Fruit fly (Drosophila melanogaster) whole organism, embryonic: Measurements from ENCODE around the gene AlkB.

Source experiments
- Abd-B ChIP-seq: fragments of 200-800 bp; sonication (Bioruptor generic); optimal IDR thresholded peaks from 2 replicates; lab custom pipeline; 2018; ENCODE audit warnings: missing biosample characterization, mild to moderate bottlenecking, missing genetic modification characterization, moderate library complexity
- Atf3 ChIP-seq: fragments of 200-800 bp; sonication (Bioruptor generic); optimal IDR thresholded peaks from 3 replicates; lab custom pipeline; 2016; ENCODE audit warnings: missing biosample characterization, missing genetic modification characterization
- Awh ChIP-seq: fragments of 200-800 bp; sonication (Bioruptor generic); IDR thresholded peaks from 2 replicates; pipeline ENCODE4, ENCODE4 v1.3.6; 2022; ENCODE audit warnings: missing biosample characterization, missing genetic modification characterization
- CG11560 ChIP-seq: fragments of 200-800 bp; sonication (Bioruptor generic); IDR thresholded peaks from 3 replicates; pipeline ENCODE4 v1.3.6; 2022; ENCODE audit warnings: missing biosample characterization, missing genetic modification characterization
- CG13424 ChIP-seq: fragments of 200-800 bp; sonication (Bioruptor generic); optimal IDR thresholded peaks from 2 replicates; lab custom pipeline; 2019; ENCODE audit warnings: missing biosample characterization, mild to moderate bottlenecking, missing genetic modification characterization, moderate library complexity
- CG16863 ChIP-seq: fragments of 200-800 bp; sonication (Bioruptor generic); optimal IDR thresholded peaks from 3 replicates; lab custom pipeline; 2016; ENCODE audit warnings: missing biosample characterization, missing genetic modification characterization
- CG1792 ChIP-seq: fragments of 200-800 bp; sonication (Bioruptor generic); optimal IDR thresholded peaks from 2 replicates; lab custom pipeline; 2016; ENCODE audit warnings: missing biosample characterization, missing genetic modification characterization
- CG3407 ChIP-seq: fragments of 200-800 bp; sonication (Bioruptor generic); optimal IDR thresholded peaks from 2 replicates; lab custom pipeline; 2018; ENCODE audit warnings: missing biosample characterization, mild to moderate bottlenecking, missing genetic modification characterization
- CG34224 ChIP-seq: fragments of 200-800 bp; sonication (Bioruptor generic); IDR thresholded peaks from 3 replicates; pipeline ENCODE4 v1.3.6; 2022; ENCODE audit warnings: missing biosample characterization, missing genetic modification characterization; ENCODE audit not compliant: partially characterized antibody
- CG4424 ChIP-seq: fragments of 200-800 bp; sonication (Bioruptor generic); optimal IDR thresholded peaks from 3 replicates; lab custom pipeline; 2016; ENCODE audit warnings: missing biosample characterization, missing genetic modification characterization
- CG6791 ChIP-seq: fragments of 200-800 bp; sonication (Bioruptor generic); IDR thresholded peaks from 3 replicates; pipeline ENCODE4 v1.3.6; 2022; ENCODE audit warnings: missing biosample characterization, missing genetic modification characterization; ENCODE audit not compliant: partially characterized antibody
- CG7786 ChIP-seq: fragments of 200-800 bp; sonication (Bioruptor generic); optimal IDR thresholded peaks from 2 replicates; lab custom pipeline; 2016; ENCODE audit warnings: missing biosample characterization, missing genetic modification characterization
- CG7963 ChIP-seq: fragments of 200-800 bp; sonication (Bioruptor generic); IDR thresholded peaks from 3 replicates; pipeline ENCODE4 v1.3.6; 2022; ENCODE audit warnings: missing biosample characterization, missing genetic modification characterization; ENCODE audit not compliant: partially characterized antibody
- CG8924 ChIP-seq: fragments of 200-800 bp; optimal IDR thresholded peaks from 3 replicates; lab custom pipeline; 2019; ENCODE audit warnings: missing biosample characterization, mild to moderate bottlenecking, missing genetic modification characterization, moderate library complexity
- CG8944 ChIP-seq: fragments of 200-800 bp; sonication (Bioruptor generic); optimal IDR thresholded peaks from 3 replicates; lab custom pipeline; 2016; ENCODE audit warnings: missing biosample characterization, missing genetic modification characterization
- CkIIα-i1 ChIP-seq: fragments of 200-800 bp; sonication (Bioruptor generic); IDR thresholded peaks from 2 replicates; pipeline ENCODE4 v1.3.6; 2022; ENCODE audit warnings: missing biosample characterization, missing genetic modification characterization
- D ChIP-seq, 2 experiments: fragments of 200-800 bp in 1 of 2; fragments of >200 bp in 1 of 2; sonication (Bioruptor generic) in 1 of 2; optimal IDR thresholded peaks; 2 replicates in 1 of 2; 3 replicates in 1 of 2; lab custom pipeline; 2017; ENCODE audit warnings: mild to moderate bottlenecking in 1 of 2, missing biosample characterization in 1 of 2, missing genetic modification characterization in 1 of 2, missing genetic modification reagents in 1 of 2
- D19B ChIP-seq: fragments of 200-800 bp; sonication (Bioruptor generic); optimal IDR thresholded peaks from 2 replicates; lab custom pipeline; 2017; ENCODE audit warnings: missing biosample characterization, mild to moderate bottlenecking, missing genetic modification characterization
- Dll ChIP-seq: fragments of 200-800 bp; sonication (Bioruptor generic); IDR thresholded peaks from 4 replicates; pipeline ENCODE4 v1.3.6; 2022; ENCODE audit warnings: missing biosample characterization, missing genetic modification characterization; ENCODE audit not compliant: partially characterized antibody
- Dp ChIP-seq: fragments of 200-800 bp; sonication (Bioruptor generic); optimal IDR thresholded peaks from 2 replicates; lab custom pipeline; 2018; ENCODE audit warnings: missing biosample characterization, mild to moderate bottlenecking, missing genetic modification characterization, moderate library complexity
- Dref ChIP-seq: fragments of 200-800 bp; sonication (Bioruptor generic); IDR thresholded peaks from 2 replicates; pipeline ENCODE4 v1.3.6; 2022; ENCODE audit warnings: missing biosample characterization, missing genetic modification characterization
- E2f2 ChIP-seq: fragments of 200-800 bp; sonication (Bioruptor generic); IDR thresholded peaks from 2 replicates; pipeline ENCODE4 v1.3.6; 2022; ENCODE audit warnings: missing biosample characterization, missing genetic modification characterization
- Elba2 ChIP-seq: fragments of 200-800 bp; sonication (Bioruptor generic); optimal IDR thresholded peaks from 3 replicates; lab custom pipeline; 2016; ENCODE audit warnings: missing biosample characterization, missing genetic modification characterization
- HLH4C ChIP-seq: fragments of 200-800 bp; sonication (Bioruptor generic); IDR thresholded peaks from 3 replicates; pipeline ENCODE4 v1.3.6; 2022; ENCODE audit warnings: missing biosample characterization, missing genetic modification characterization; ENCODE audit not compliant: partially characterized antibody
- HmgD ChIP-seq: fragments of 200-800 bp; sonication (Bioruptor generic); optimal IDR thresholded peaks from 3 replicates; lab custom pipeline; 2016; ENCODE audit warnings: missing biosample characterization, missing genetic modification characterization
- Jarid2 ChIP-seq: fragments of 200-800 bp; sonication (Bioruptor generic); optimal IDR thresholded peaks from 3 replicates; lab custom pipeline; 2017; ENCODE audit warnings: mild to moderate bottlenecking, missing biosample characterization, missing genetic modification reagents, missing genetic modification characterization
- Lhr ChIP-seq: fragments of 200-800 bp; sonication (Bioruptor generic); optimal IDR thresholded peaks from 3 replicates; lab custom pipeline; 2017; ENCODE audit warnings: mild to moderate bottlenecking, missing biosample characterization, missing genetic modification reagents, missing genetic modification characterization
- Meics ChIP-seq: fragments of 200-800 bp; sonication (Bioruptor generic); optimal IDR thresholded peaks from 2 replicates; lab custom pipeline; 2017; ENCODE audit warnings: missing biosample characterization, mild to moderate bottlenecking, missing genetic modification characterization
- NC2α ChIP-seq: fragments of 200-800 bp; sonication (Bioruptor generic); optimal IDR thresholded peaks from 2 replicates; lab custom pipeline; 2016; ENCODE audit warnings: missing biosample characterization, missing genetic modification characterization
- Neu2 ChIP-seq: fragments of 200-800 bp; sonication (Bioruptor generic); optimal IDR thresholded peaks from 3 replicates; lab custom pipeline; 2016; ENCODE audit warnings: missing biosample characterization, missing genetic modification characterization, borderline replicate concordance
- PHDP ChIP-seq: fragments of 200-800 bp; sonication (Bioruptor generic); optimal IDR thresholded peaks from 3 replicates; lab custom pipeline; 2018; ENCODE audit warnings: missing biosample characterization, mild to moderate bottlenecking, missing genetic modification characterization, moderate library complexity
- Ptx1 ChIP-seq: fragments of 200-800 bp; sonication (Bioruptor generic); IDR thresholded peaks from 2 replicates; pipeline ENCODE4 v1.3.6; 2022; ENCODE audit warnings: missing biosample characterization, missing genetic modification characterization
- Six4 ChIP-seq: fragments of 200-800 bp; sonication (Bioruptor generic); optimal IDR thresholded peaks from 2 replicates; lab custom pipeline; 2016; ENCODE audit warnings: missing biosample characterization, missing genetic modification characterization
- TFAM ChIP-seq: fragments of 200-800 bp; sonication (Bioruptor generic); optimal IDR thresholded peaks from 2 replicates; lab custom pipeline; 2017; ENCODE audit warnings: missing biosample characterization, missing genetic modification characterization, inconsistent platforms
- aop ChIP-seq: fragments of 200-800 bp; sonication (Bioruptor generic); IDR thresholded peaks from 2 replicates; pipeline ENCODE4 v1.3.6; 2022; ENCODE audit warnings: missing biosample characterization, missing genetic modification characterization
- ara ChIP-seq: fragments of 200-800 bp; sonication (Bioruptor generic); IDR thresholded peaks from 2 replicates; pipeline ENCODE4 v1.3.6; 2022; ENCODE audit warnings: missing biosample characterization, missing genetic modification characterization
- btn ChIP-seq: fragments of 200-800 bp; sonication (Bioruptor generic); optimal IDR thresholded peaks from 2 replicates; lab custom pipeline; 2016; ENCODE audit warnings: missing biosample characterization, missing genetic modification characterization
- chinmo ChIP-seq: fragments of 200-800 bp; sonication (Bioruptor generic); IDR thresholded peaks from 4 replicates; pipeline ENCODE4 v1.3.6; 2022; ENCODE audit warnings: missing biosample characterization, missing genetic modification characterization; ENCODE audit not compliant: partially characterized antibody
- ci ChIP-seq: fragments of 200-800 bp; sonication (Bioruptor generic); IDR thresholded peaks from 3 replicates; pipeline ENCODE4 v1.3.6; 2022; ENCODE audit warnings: missing biosample characterization, missing genetic modification characterization
- dm ChIP-seq: fragments of 200-800 bp; sonication (Bioruptor generic); optimal IDR thresholded peaks from 3 replicates; lab custom pipeline; 2016; ENCODE audit warnings: missing biosample characterization, missing genetic modification characterization
- dysf ChIP-seq: fragments of 200-800 bp; sonication (Bioruptor generic); IDR thresholded peaks from 3 replicates; pipeline ENCODE4 v1.3.6; 2022; ENCODE audit warnings: missing biosample characterization, missing genetic modification characterization
- inv ChIP-seq: fragments of 200-800 bp; sonication (Bioruptor generic); IDR thresholded peaks from 2 replicates; pipeline ENCODE4 v1.3.6; 2022; ENCODE audit warnings: missing biosample characterization, missing genetic modification characterization; ENCODE audit not compliant: partially characterized antibody
- jigr1 ChIP-seq: fragments of 200-800 bp; sonication (Bioruptor generic); IDR thresholded peaks from 3 replicates; pipeline ENCODE4 v1.3.6; 2022; ENCODE audit warnings: missing biosample characterization, missing genetic modification characterization
- klu ChIP-seq: fragments of 200-800 bp; sonication (Bioruptor generic); IDR thresholded peaks from 2 replicates; pipeline ENCODE4 v1.3.6; 2022; ENCODE audit warnings: missing biosample characterization, missing genetic modification characterization
- nerfin-1 ChIP-seq: fragments of 200-800 bp; sonication (Bioruptor generic); optimal IDR thresholded peaks from 3 replicates; lab custom pipeline; 2019; ENCODE audit warnings: missing biosample characterization, mild to moderate bottlenecking, missing genetic modification characterization, moderate library complexity
- nerfin-2 ChIP-seq: fragments of 200-800 bp; sonication (Bioruptor generic); IDR thresholded peaks from 2 replicates; pipeline ENCODE4 v1.3.6; 2022; ENCODE audit warnings: missing biosample characterization, missing genetic modification characterization; ENCODE audit not compliant: partially characterized antibody
- psq ChIP-seq: fragments of 200-800 bp; sonication (Bioruptor generic); optimal IDR thresholded peaks from 2 replicates; lab custom pipeline; 2017; ENCODE audit warnings: missing biosample characterization, missing genetic modification characterization
- row ChIP-seq: fragments of 200-800 bp; sonication (Bioruptor generic); IDR thresholded peaks from 3 replicates; pipeline ENCODE4 v1.3.6; 2022; ENCODE audit warnings: missing biosample characterization, missing genetic modification characterization
- so ChIP-seq: fragments of 200-800 bp; sonication (Bioruptor generic); IDR thresholded peaks from 3 replicates; pipeline ENCODE4 v1.3.6; 2022; ENCODE audit warnings: missing biosample characterization, missing genetic modification characterization
- unc-4 ChIP-seq: fragments of 200-800 bp; sonication (Bioruptor generic); IDR thresholded peaks from 2 replicates; pipeline ENCODE4 v1.3.6; 2022; ENCODE audit warnings: missing biosample characterization, missing genetic modification characterization; ENCODE audit not compliant: partially characterized antibody
- wor ChIP-seq: fragments of 200-800 bp; sonication (Bioruptor generic); IDR thresholded peaks from 2 replicates; pipeline ENCODE4 v1.3.6; 2022; ENCODE audit warnings: missing biosample characterization, missing genetic modification characterization

AlkB gene

dm6 chrX:15841346-15841745 is 17.9 kb downstream of the AlkB start (continued):
- TF ChIP-seq Six4 (GFP tag; lab: Kevin White, UChicago) (no peak), E2f2 (GFP tag; lab: Robert Waterston, UW) (peak; percentile 72), CG16863 (GFP tag; lab: Kevin White, UChicago) (no peak), klu (GFP tag; lab: Robert Waterston, UW) (no peak), ara (GFP tag; lab: Robert Waterston, UW) (no peak), Dll (GFP tag; lab: Robert Waterston, UW) (peak; percentile 65; the same call in 3 of the 4 replicates), Lhr (GFP tag; lab: Kevin White, UChicago) (no peak), so (no peak), dm (GFP tag; lab: Kevin White, UChicago) (no peak), HLH4C (GFP tag; lab: Robert Waterston, UW) (peak; percentile 100), Meics (GFP tag; lab: Kevin White, UChicago) (no peak), CkIIα-i1 (GFP tag; lab: Robert Waterston, UW) (no peak), inv (peak; percentile 82), D (optimal IDR thresholded peaks at IDR 0.05; lab: Kevin White, UChicago) (no peak), D (GFP tag; optimal IDR thresholded peaks at IDR 0.05; lab: Kevin White, UChicago) (no peak), chinmo (GFP tag; lab: Robert Waterston, UW) (peak; percentile 81; the same call in 3 of the 4 replicates), HmgD (GFP tag; lab: Kevin White, UChicago) (no peak), Abd-B (no peak), Jarid2 (no peak), D19B (GFP tag; lab: Kevin White, UChicago) (peak; percentile 81), jigr1 (no peak), nerfin-2 (GFP tag; lab: Robert Waterston, UW) (peak; percentile 96), CG8924 (no peak), CG3407 (GFP tag; lab: Kevin White, UChicago) (no peak), TFAM (GFP tag; lab: Kevin White, UChicago) (no peak), CG4424 (GFP tag; lab: Kevin White, UChicago) (no peak), Neu2 (no peak), PHDP (no peak), psq (GFP tag; lab: Kevin White, UChicago) (no peak), NC2α (no peak), Atf3 (GFP tag; lab: Kevin White, UChicago) (no peak), ci (GFP tag; lab: Robert Waterston, UW) (no peak), CG13424 (tag; lab: Kevin White, UChicago) (no peak), CG34224 (peak; percentile 60; the same call in 2 of the 3 replicates), Ptx1 (GFP tag; lab: Robert Waterston, UW) (no peak), CG7963 (peak; percentile 99), CG6791 (GFP tag; lab: Robert Waterston, UW) (peak; percentile 99), Awh (no peak), CG7786 (GFP tag; lab: Kevin White, UChicago) (no peak), CG11560 (tag; lab: Robert Waterston, UW) (no peak), Dref (peak; percentile 37; the same call in 1 of the 2 replicates), row (GFP tag; lab: Robert Waterston, UW) (no peak), Elba2 (GFP tag; lab: Kevin White, UChicago) (no peak), Dp (GFP tag; lab: Kevin White, UChicago) (peak; percentile 55), aop (GFP tag; lab: Robert Waterston, UW) (no peak), wor (GFP tag; lab: Robert Waterston, UW) (no peak), CG8944 (GFP tag; lab: Kevin White, UChicago) (no peak), dysf (GFP tag; lab: Robert Waterston, UW) (no peak), btn (no peak), nerfin-1 (tag; lab: Kevin White, UChicago) (no peak), CG1792 (no peak), unc-4 (peak; percentile 47)
